Fruit fly (Drosophila melanogaster) whole organism, prepupa: ENCODE data around the gene kri.

Source experiments
- Blimp-1 ChIP-seq: fragments of 200-800 bp; sonication (Bioruptor generic); optimal IDR thresholded peaks from 3 replicates; lab custom pipeline; 2017; ENCODE audit warnings: missing biosample characterization, missing genetic modification characterization, mild to moderate bottlenecking, moderate library complexity, missing genetic modification reagents
- CG10631 ChIP-seq: fragments of 200-800 bp; sonication (Bioruptor generic); optimal IDR thresholded peaks from 2 replicates; lab custom pipeline; 2016; ENCODE audit warnings: missing biosample characterization, missing genetic modification characterization
- CG11762 ChIP-seq: fragments of 200-800 bp; sonication (Bioruptor generic); optimal IDR thresholded peaks from 3 replicates; lab custom pipeline; 2016; ENCODE audit warnings: missing biosample characterization, missing genetic modification characterization; ENCODE audit not compliant: insufficient read depth
- CG11902 ChIP-seq: fragments of 200-800 bp; sonication (Bioruptor generic); optimal IDR thresholded peaks from 3 replicates; lab custom pipeline; 2016; ENCODE audit warnings: missing biosample characterization, missing genetic modification characterization
- CG15336 ChIP-seq: fragments of 200-800 bp; sonication (Bioruptor generic); IDR thresholded peaks from 2 replicates; pipeline ENCODE4 v1.3.6; 2022; ENCODE audit warnings: missing biosample characterization, missing genetic modification characterization
- CG1621 ChIP-seq: fragments of 200-800 bp; sonication (Bioruptor generic); optimal IDR thresholded peaks from 3 replicates; lab custom pipeline; 2018; ENCODE audit warnings: missing biosample characterization, mild to moderate bottlenecking, missing genetic modification characterization
- CG3032 ChIP-seq: fragments of 200-800 bp; optimal IDR thresholded peaks from 2 replicates; lab custom pipeline; 2019; ENCODE audit warnings: missing biosample characterization, mild to moderate bottlenecking, missing genetic modification characterization, moderate library complexity
- CG31627 ChIP-seq: fragments of 200-800 bp; sonication (Bioruptor generic); optimal IDR thresholded peaks from 3 replicates; lab custom pipeline; 2016; ENCODE audit warnings: missing biosample characterization, missing genetic modification characterization
- CG32006 ChIP-seq: fragments of 200-800 bp; sonication (Bioruptor generic); optimal IDR thresholded peaks from 3 replicates; lab custom pipeline; 2017; ENCODE audit warnings: missing biosample characterization, mild to moderate bottlenecking, missing genetic modification characterization
- CG34406 ChIP-seq: fragments of 200-800 bp; sonication (Bioruptor generic); optimal IDR thresholded peaks from 3 replicates; lab custom pipeline; 2016; ENCODE audit warnings: missing biosample characterization, missing genetic modification characterization
- CG3919 ChIP-seq: fragments of 200-800 bp; sonication (Bioruptor generic); optimal IDR thresholded peaks from 3 replicates; lab custom pipeline; 2016; ENCODE audit warnings: missing biosample characterization, missing genetic modification characterization
- CG6163 ChIP-seq: fragments of 200-800 bp; sonication (Bioruptor generic); IDR thresholded peaks from 3 replicates; pipeline ENCODE4 v1.3.6; 2022; ENCODE audit warnings: missing biosample characterization, missing genetic modification characterization
- CG6276 ChIP-seq: fragments of 200-800 bp; sonication (Bioruptor generic); optimal IDR thresholded peaks from 2 replicates; lab custom pipeline; 2017; ENCODE audit warnings: missing biosample characterization, mild to moderate bottlenecking, missing genetic modification characterization
- CG6792 ChIP-seq: fragments of 200-800 bp; sonication (Bioruptor generic); optimal IDR thresholded peaks from 3 replicates; lab custom pipeline; 2016; ENCODE audit warnings: missing biosample characterization, missing genetic modification characterization
- CG6808 ChIP-seq: fragments of 200-800 bp; sonication (Bioruptor generic); optimal IDR thresholded peaks from 3 replicates; lab custom pipeline; 2017; ENCODE audit warnings: missing biosample characterization, missing genetic modification characterization, mild to moderate bottlenecking, moderate library complexity, missing genetic modification reagents
- CG6854 ChIP-seq: fragments of 200-800 bp; sonication (Bioruptor generic); optimal IDR thresholded peaks from 2 replicates; lab custom pipeline; 2017; ENCODE audit warnings: missing biosample characterization, mild to moderate bottlenecking, missing genetic modification characterization
- CG7368 ChIP-seq: fragments of 200-800 bp; sonication (Bioruptor generic); optimal IDR thresholded peaks from 3 replicates; lab custom pipeline; 2016; ENCODE audit warnings: missing biosample characterization, missing genetic modification characterization
- CG8119 ChIP-seq: fragments of 200-800 bp; sonication (Bioruptor generic); IDR thresholded peaks from 3 replicates; pipeline ENCODE4 v1.3.6; 2022; ENCODE audit warnings: missing biosample characterization, missing genetic modification characterization
- CG8319 ChIP-seq: fragments of 200-800 bp; sonication (Bioruptor generic); optimal IDR thresholded peaks from 3 replicates; lab custom pipeline; 2016; ENCODE audit warnings: missing biosample characterization, missing genetic modification characterization
- CG8632 ChIP-seq: fragments of 200-800 bp; sonication (Bioruptor generic); optimal IDR thresholded peaks from 3 replicates; lab custom pipeline; 2016; ENCODE audit warnings: missing biosample characterization, missing genetic modification characterization
- CG9139 ChIP-seq: fragments of 200-800 bp; sonication (Bioruptor generic); optimal IDR thresholded peaks from 3 replicates; lab custom pipeline; 2017; ENCODE audit warnings: missing biosample characterization, mild to moderate bottlenecking, missing genetic modification characterization
- Eip75B ChIP-seq: fragments of 200-800 bp; sonication (Bioruptor generic); optimal IDR thresholded peaks from 3 replicates; lab custom pipeline; 2016; ENCODE audit warnings: missing biosample characterization, missing genetic modification characterization
- Ets21C ChIP-seq: fragments of 200-800 bp; sonication (Bioruptor generic); optimal IDR thresholded peaks from 3 replicates; lab custom pipeline; 2016; ENCODE audit warnings: missing biosample characterization, missing genetic modification characterization
- Ets96B ChIP-seq: fragments of 200-800 bp; optimal IDR thresholded peaks from 2 replicates; lab custom pipeline; 2019; ENCODE audit warnings: missing biosample characterization, mild to moderate bottlenecking, missing genetic modification characterization, moderate library complexity
- Hr38 ChIP-seq: sonication (Bioruptor generic); optimal IDR thresholded peaks from 2 replicates; lab custom pipeline; 2016; ENCODE audit warnings: missing biosample characterization, missing genetic modification characterization
- Lpt ChIP-seq: fragments of 200-800 bp; sonication (Bioruptor generic); optimal IDR thresholded peaks from 3 replicates; lab custom pipeline; 2016; ENCODE audit warnings: missing biosample characterization, missing genetic modification characterization
- Met ChIP-seq: fragments of 200-800 bp; sonication (Bioruptor generic); optimal IDR thresholded peaks from 3 replicates; lab custom pipeline; 2016; ENCODE audit warnings: missing biosample characterization, missing genetic modification characterization
- Smox ChIP-seq: fragments of 200-800 bp; sonication (Bioruptor generic); optimal IDR thresholded peaks from 3 replicates; lab custom pipeline; 2016; ENCODE audit warnings: missing biosample characterization, missing genetic modification characterization
- Sox14 ChIP-seq: fragments of 200-800 bp; sonication (Bioruptor generic); optimal IDR thresholded peaks from 3 replicates; lab custom pipeline; 2016; ENCODE audit warnings: missing biosample characterization, missing genetic modification characterization
- achi ChIP-seq: fragments of 200-800 bp; sonication (Bioruptor generic); optimal IDR thresholded peaks from 3 replicates; lab custom pipeline; 2016; ENCODE audit warnings: missing biosample characterization, missing genetic modification characterization
- acj6 ChIP-seq: fragments of 200-800 bp; sonication (Bioruptor generic); optimal IDR thresholded peaks from 3 replicates; lab custom pipeline; 2016; ENCODE audit warnings: missing biosample characterization, missing genetic modification characterization
- cyc ChIP-seq: fragments of 200-800 bp; sonication (Bioruptor generic); optimal IDR thresholded peaks from 3 replicates; lab custom pipeline; 2016; ENCODE audit warnings: missing biosample characterization, missing genetic modification characterization
- dac ChIP-seq: fragments of 200-800 bp; sonication (Bioruptor generic); optimal IDR thresholded peaks from 2 replicates; lab custom pipeline; 2017; ENCODE audit warnings: missing biosample characterization, mild to moderate bottlenecking, missing genetic modification characterization
- dsx ChIP-seq: fragments of 200-800 bp; optimal IDR thresholded peaks from 3 replicates; lab custom pipeline; 2019; ENCODE audit warnings: missing biosample characterization, mild to moderate bottlenecking, missing genetic modification characterization, moderate library complexity; ENCODE audit not compliant: poor library complexity, severe bottlenecking
- eg ChIP-seq: fragments of 200-800 bp; sonication (Bioruptor generic); IDR thresholded peaks from 3 replicates; pipeline ENCODE4 v1.3.6; 2022; ENCODE audit warnings: missing biosample characterization, missing genetic modification characterization
- fd85E ChIP-seq: fragments of 200-800 bp; sonication (Bioruptor generic); optimal IDR thresholded peaks from 3 replicates; lab custom pipeline; 2016; ENCODE audit warnings: missing biosample characterization, missing genetic modification characterization
- fkh ChIP-seq: fragments of 200-800 bp; sonication (Bioruptor generic); optimal IDR thresholded peaks from 3 replicates; lab custom pipeline; 2017; ENCODE audit warnings: missing biosample characterization, mild to moderate bottlenecking, missing genetic modification characterization, moderate library complexity
- lz ChIP-seq: fragments of 200-800 bp; sonication (Bioruptor generic); optimal IDR thresholded peaks from 3 replicates; lab custom pipeline; 2016; ENCODE audit warnings: missing biosample characterization, missing genetic modification characterization
- net ChIP-seq: fragments of 200-800 bp; sonication (Bioruptor generic); optimal IDR thresholded peaks from 3 replicates; lab custom pipeline; 2016; ENCODE audit warnings: missing biosample characterization, missing genetic modification characterization
- pdm3 ChIP-seq: fragments of 200-800 bp; sonication (Bioruptor generic); optimal IDR thresholded peaks from 3 replicates; lab custom pipeline; 2016; ENCODE audit warnings: missing biosample characterization, missing genetic modification characterization
- spab ChIP-seq: fragments of 200-800 bp; sonication (Bioruptor generic); optimal IDR thresholded peaks from 2 replicates; lab custom pipeline; 2017; ENCODE audit warnings: missing biosample characterization, mild to moderate bottlenecking, missing genetic modification characterization, missing genetic modification reagents
- ss ChIP-seq, 2 experiments: fragments of 200-800 bp; sonication (Bioruptor generic); optimal IDR thresholded peaks; 2 replicates in 1 of 2; 3 replicates in 1 of 2; lab custom pipeline; 2017 to 2018; ENCODE audit warnings: mild to moderate bottlenecking in 2 of 2, missing biosample characterization in 2 of 2, missing genetic modification characterization in 2 of 2, moderate library complexity in 1 of 2
- topi ChIP-seq: fragments of 200-800 bp; sonication (Bioruptor generic); optimal IDR thresholded peaks from 3 replicates; lab custom pipeline; 2016; ENCODE audit warnings: missing biosample characterization, missing genetic modification characterization

kri gene

DNA sequence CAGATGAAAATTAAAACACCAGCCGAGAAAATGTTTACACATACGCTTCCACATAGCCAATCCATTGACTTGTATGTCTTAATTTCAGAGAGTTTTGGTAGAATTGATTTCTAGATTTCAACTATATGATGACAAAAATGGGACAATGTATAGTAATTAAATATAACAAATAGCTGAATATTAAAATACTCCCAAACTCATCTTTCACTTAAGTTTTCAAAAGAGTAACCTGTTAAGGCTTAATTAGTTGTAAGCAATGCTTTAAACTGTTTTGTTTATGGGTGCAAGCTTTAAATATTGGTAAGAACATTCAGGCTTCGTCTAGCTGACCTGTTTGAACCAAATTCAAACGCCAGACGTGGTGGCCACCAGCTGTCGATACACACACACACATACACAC is 17.9 kb downstream of the kri start:
- no peak for TF ChIP-seq CG10631
- TF ChIP-seq, all 60 proteins: peak for 0

DNA sequence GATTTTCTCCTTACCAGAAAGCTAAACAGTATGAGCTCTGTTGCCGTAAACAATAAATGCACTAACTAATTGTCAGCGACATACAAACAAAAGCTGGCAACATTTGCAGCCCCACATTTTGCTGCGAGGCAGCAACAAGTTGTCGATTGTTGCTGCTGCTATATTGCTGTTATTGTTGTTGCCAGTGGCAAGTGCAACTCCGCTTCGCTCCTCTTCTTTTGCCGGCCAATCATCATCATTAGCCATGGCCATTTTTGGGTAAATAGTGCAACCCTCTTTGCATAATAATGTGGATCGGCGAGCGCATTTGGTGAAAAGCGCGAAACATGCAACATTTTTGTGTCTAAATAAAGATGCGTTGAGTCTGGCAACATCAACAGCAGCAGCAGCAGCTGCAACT is 19.9 kb downstream of the kri start:
- TF ChIP-seq topi (GFP tag; lab: Kevin White, UChicago), result no peak
- TF ChIP-seq CG6792 (GFP tag; lab: Kevin White, UChicago), result no peak

DNA sequence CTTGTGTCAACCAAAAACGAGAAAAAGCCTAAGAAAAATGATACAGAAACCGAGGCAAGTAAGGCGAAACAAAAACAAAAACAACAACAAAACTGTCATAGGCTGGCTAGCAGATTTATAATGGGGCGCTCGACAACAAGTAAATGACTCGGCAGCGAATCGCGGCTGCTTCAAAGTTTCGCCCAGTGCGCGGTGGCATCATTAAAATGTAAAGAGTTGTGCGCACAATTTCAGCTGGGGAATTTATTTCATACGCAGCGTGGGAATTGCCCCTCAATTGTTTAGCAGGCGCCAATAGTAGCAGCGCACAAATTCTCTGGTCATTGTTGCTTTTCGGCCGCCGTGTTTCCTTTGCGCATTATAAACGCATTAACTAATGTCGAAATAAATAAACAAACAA is 21.1 kb downstream of the kri start:
- TF ChIP-seq Eip75B (GFP tag; lab: Kevin White, UChicago) (no peak), CG7368 (no peak), CG8632 (GFP tag; lab: Kevin White, UChicago) (no peak), spab (GFP tag; lab: Kevin White, UChicago) (no peak), topi (GFP tag; lab: Kevin White, UChicago) (no peak), CG6854 (no peak), CG8119 (GFP tag; lab: Robert Waterston, UW) (no peak), Ets21C (no peak), Hr38 (GFP tag; lab: Kevin White, UChicago) (no peak), CG6163 (GFP tag; lab: Robert Waterston, UW) (no peak), Met (GFP tag; lab: Kevin White, UChicago) (no peak), CG32006 (no peak), CG34406 (GFP tag; lab: Kevin White, UChicago) (no peak), CG8319 (GFP tag; lab: Kevin White, UChicago) (no peak), CG15336 (GFP tag; lab: Robert Waterston, UW) (no peak), pdm3 (no peak), CG3919 (GFP tag; lab: Kevin White, UChicago) (no peak), acj6 (no peak)

DNA sequence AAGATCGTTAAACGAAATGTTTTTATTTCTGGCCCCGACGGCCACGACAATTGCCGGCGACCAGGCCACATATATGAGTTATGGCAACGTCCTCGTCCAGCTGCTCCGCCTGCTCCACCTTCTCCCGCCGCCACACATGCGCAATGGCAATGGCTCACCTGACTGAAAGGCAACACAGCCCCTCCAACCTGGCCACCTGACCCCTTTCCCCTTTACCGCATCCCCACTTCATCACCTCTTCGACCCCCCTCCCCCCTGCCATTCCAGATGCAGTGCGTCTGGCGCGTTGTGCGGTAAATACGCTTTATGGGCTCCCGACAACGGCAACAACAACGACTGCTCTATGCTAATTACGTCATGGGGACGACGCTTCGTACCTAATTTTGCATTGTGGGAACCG is 23.0 kb downstream of the kri start:
- TF ChIP-seq Hr38 (GFP tag; lab: Kevin White, UChicago), result no peak
- no peak for TF ChIP-seq CG6854
- TF ChIP-seq eg (GFP tag; lab: Robert Waterston, UW), result peak; percentile 47; the same call in 1 of the 3 replicates

DNA sequence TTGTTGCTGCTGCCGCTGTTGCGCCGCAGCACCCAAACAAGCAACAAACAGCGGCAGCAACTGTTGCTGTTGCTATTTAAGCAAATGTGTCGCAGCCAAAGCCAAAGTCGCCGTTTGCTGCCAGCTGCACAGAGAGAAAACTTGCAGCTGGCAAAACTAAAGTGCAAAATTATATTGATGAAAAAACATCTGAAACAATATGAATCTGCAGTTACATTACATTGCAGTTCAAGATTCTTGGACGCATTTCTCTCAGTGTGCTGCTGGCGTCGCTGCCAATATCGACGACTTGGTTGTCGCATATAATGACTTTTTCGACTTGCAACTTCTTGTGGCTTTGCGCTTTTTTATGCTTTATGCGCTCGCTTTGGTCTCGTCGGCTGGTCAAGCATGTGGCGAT is 23.5 kb downstream of the kri start:
- TF ChIP-seq pdm3 (peak; percentile 91), CG11762 (GFP tag; lab: Kevin White, UChicago) (peak; percentile 79), CG6276 (GFP tag; lab: Kevin White, UChicago) (peak; percentile 94), CG3032 (tag; lab: Kevin White, UChicago) (peak; percentile 77), CG1621 (tag; lab: Kevin White, UChicago) (peak; percentile 67), Hr38 (GFP tag; lab: Kevin White, UChicago) (peak; percentile 91), Ets96B (tag; lab: Kevin White, UChicago) (peak; percentile 77), Sox14 (GFP tag; lab: Kevin White, UChicago) (peak; percentile 89), Smox (GFP tag; lab: Kevin White, UChicago) (peak; percentile 34), fd85E (peak; percentile 27), CG31627 (GFP tag; lab: Kevin White, UChicago) (peak; percentile 71), spab (GFP tag; lab: Kevin White, UChicago) (peak; percentile 80), CG11902 (peak; percentile 33), acj6 (peak; percentile 85), dac (GFP tag; lab: Kevin White, UChicago) (peak; percentile 90), net (GFP tag; lab: Kevin White, UChicago) (peak; percentile 88), cyc (GFP tag; lab: Kevin White, UChicago) (peak; percentile 67), CG6792 (GFP tag; lab: Kevin White, UChicago) (peak; percentile 74), Lpt (GFP tag; lab: Kevin White, UChicago) (peak; percentile 94), dsx (GFP tag; lab: Kevin White, UChicago) (peak; percentile 73), CG6808 (GFP tag; lab: Kevin White, UChicago) (peak; percentile 71), fkh (GFP tag; lab: Kevin White, UChicago) (no peak), Blimp-1 (GFP tag; lab: Kevin White, UChicago) (no peak), ss (GFP tag; optimal IDR thresholded peaks at IDR 0.05; lab: Kevin White, UChicago) (peak; percentile 48 to 55), Eip75B (GFP tag; lab: Kevin White, UChicago) (peak; percentile 79), achi (GFP tag; lab: Kevin White, UChicago) (peak; percentile 87), lz (GFP tag; lab: Kevin White, UChicago) (peak; percentile 59), CG15336 (GFP tag; lab: Robert Waterston, UW) (peak; percentile 96), Ets21C (peak; percentile 0), CG9139 (GFP tag; lab: Kevin White, UChicago) (no peak), CG8119 (GFP tag; lab: Robert Waterston, UW) (peak; percentile 97)
